Fruit fly (Drosophila melanogaster) whole organism, adult: Measurements from ENCODE around the gene Pde1c.

Experiments
- CG11617 ChIP-seq: fragments of 200-800 bp; sonication (Bioruptor generic); optimal IDR thresholded peaks from 2 replicates; lab custom pipeline; 2017; ENCODE audit warnings: mild to moderate bottlenecking, missing biosample characterization, missing genetic modification reagents, missing genetic modification characterization
- CG12768 ChIP-seq: fragments of 200-800 bp; sonication (Bioruptor generic); optimal IDR thresholded peaks from 2 replicates; lab custom pipeline; 2017; ENCODE audit warnings: missing biosample characterization, missing genetic modification characterization, mild to moderate bottlenecking, moderate library complexity, missing genetic modification reagents
- CG33017 ChIP-seq: fragments of 200-800 bp; sonication (Bioruptor generic); optimal IDR thresholded peaks from 2 replicates; lab custom pipeline; 2018; ENCODE audit warnings: missing biosample characterization, mild to moderate bottlenecking, missing genetic modification characterization, moderate library complexity
- CG5204 ChIP-seq: fragments of 200-800 bp; sonication (Bioruptor generic); optimal IDR thresholded peaks from 2 replicates; lab custom pipeline; 2016; ENCODE audit warnings: missing biosample characterization, missing genetic modification characterization
- CG7045 ChIP-seq: fragments of 200-800 bp; sonication (Bioruptor generic); optimal IDR thresholded peaks from 2 replicates; lab custom pipeline; 2017; ENCODE audit warnings: missing biosample characterization, mild to moderate bottlenecking, missing genetic modification characterization
- CG7101 ChIP-seq: fragments of 200-800 bp; sonication (Bioruptor generic); optimal IDR thresholded peaks from 2 replicates; lab custom pipeline; 2018; ENCODE audit warnings: missing biosample characterization, mild to moderate bottlenecking, missing genetic modification characterization, moderate library complexity
- Clk ChIP-seq: fragments of 200-800 bp; sonication (Bioruptor generic); optimal IDR thresholded peaks from 2 replicates; lab custom pipeline; 2017; ENCODE audit warnings: missing biosample characterization, missing genetic modification characterization
- Mnt ChIP-seq: fragments of 200-800 bp; sonication (Bioruptor generic); optimal IDR thresholded peaks from 2 replicates; lab custom pipeline; 2016; ENCODE audit warnings: missing biosample characterization, mild to moderate bottlenecking, missing genetic modification characterization
- bab1 ChIP-seq: fragments of 200-800 bp; sonication (Bioruptor generic); optimal IDR thresholded peaks from 3 replicates; lab custom pipeline; 2019; ENCODE audit warnings: missing biosample characterization, mild to moderate bottlenecking, missing genetic modification characterization, moderate library complexity
- kay ChIP-seq: fragments of 200-800 bp; sonication (Bioruptor generic); peaks from one replicate; lab custom pipeline; 2016; ENCODE audit warnings: missing biosample characterization, missing genetic modification characterization, borderline replicate concordance
- ovo ChIP-seq: fragments of 200-800 bp; sonication (Bioruptor generic); optimal IDR thresholded peaks from 2 replicates; lab custom pipeline; 2016; ENCODE audit warnings: missing biosample characterization, missing genetic modification characterization
- pad ChIP-seq: fragments of 200-800 bp; sonication (Bioruptor generic); optimal IDR thresholded peaks from 3 replicates; lab custom pipeline; 2017; ENCODE audit warnings: missing biosample characterization, missing genetic modification characterization, mild to moderate bottlenecking, moderate library complexity, missing genetic modification reagents
- tj ChIP-seq: fragments of 200-800 bp; sonication (Bioruptor generic); optimal IDR thresholded peaks from 3 replicates; lab custom pipeline; 2017; ENCODE audit warnings: missing biosample characterization, mild to moderate bottlenecking, missing genetic modification characterization, moderate library complexity
- toe ChIP-seq: fragments of 200-800 bp; sonication (Bioruptor generic); optimal IDR thresholded peaks from 2 replicates; lab custom pipeline; 2016; ENCODE audit warnings: missing biosample characterization, missing genetic modification characterization

dm6 chr2L:11949917-11950316 lies 21.5 kb upstream of the Pde1c start:
- peak; percentile 1 for TF ChIP-seq CG7101
- no peak for TF ChIP-seq Mnt (GFP tag; lab: Kevin White, UChicago)
- TF ChIP-seq CG5204 (GFP tag; lab: Kevin White, UChicago) = no peak
- no peak for TF ChIP-seq bab1 (GFP tag; lab: Kevin White, UChicago)
- TF ChIP-seq ovo (GFP tag; lab: Kevin White, UChicago) = no peak
- no peak for TF ChIP-seq Clk (GFP tag; lab: Kevin White, UChicago)
- TF ChIP-seq CG33017 (tag; lab: Kevin White, UChicago) = peak; percentile 26
- no peak for TF ChIP-seq tj (GFP tag; lab: Kevin White, UChicago)
- TF ChIP-seq CG7045 (GFP tag; lab: Kevin White, UChicago) = no peak
- TF ChIP-seq CG11617 (GFP tag; lab: Kevin White, UChicago) = no peak
- TF ChIP-seq pad (GFP tag; lab: Kevin White, UChicago) = no peak
- TF ChIP-seq toe = no peak
- TF ChIP-seq CG12768 (GFP tag; lab: Kevin White, UChicago) = no peak
- peak; percentile 33 for TF ChIP-seq kay
